Worm (Caenorhabditis elegans) whole organism, young adult: ENCODE measurements around the gene cyp-14A3.

Experiments
- B0261.1 ChIP-seq: sonication (generic microtip); optimal IDR thresholded peaks from 2 replicates; lab custom pipeline; 2016; ENCODE audit warnings: mild to moderate bottlenecking, missing genetic modification characterization, moderate library complexity, missing compliant biosample characterization
- B0336.3 ChIP-seq: fragments of 200-800 bp; sonication (Bioruptor generic); IDR thresholded peaks from 2 replicates; pipeline ENCODE4 v1.3.6; 2022; ENCODE audit warnings: missing genetic modification characterization, missing compliant biosample characterization
- C06A6.2 ChIP-seq: fragments of 200-800 bp; sonication (Bioruptor generic); conservative IDR thresholded peaks from 2 replicates; pipeline ENCODE4 v1.3.6; 2022; ENCODE audit warnings: missing genetic modification characterization, missing compliant biosample characterization
- C17E4.6 ChIP-seq: fragments of 200-800 bp; sonication (Bioruptor generic); IDR thresholded peaks from 2 replicates; pipeline ENCODE4 v1.3.6; 2022; ENCODE audit warnings: missing genetic modification reagents, missing genetic modification characterization, missing compliant biosample characterization
- F10E7.11 ChIP-seq: sonication (generic microtip); optimal IDR thresholded peaks from 2 replicates; lab custom pipeline; 2017; ENCODE audit warnings: mild to moderate bottlenecking, missing genetic modification characterization, moderate library complexity, missing compliant biosample characterization
- F23B12.7 ChIP-seq: sonication (generic microtip); optimal IDR thresholded peaks from 2 replicates; lab custom pipeline; 2017; ENCODE audit warnings: missing genetic modification characterization, mild to moderate bottlenecking, missing compliant biosample characterization, antibody characterized with exemption, moderate library complexity; ENCODE audit not compliant: insufficient read depth
- F49E8.2 ChIP-seq: sonication (generic microtip); optimal IDR thresholded peaks from 3 replicates; lab custom pipeline; 2017; ENCODE audit warnings: missing genetic modification characterization, mild to moderate bottlenecking, missing compliant biosample characterization, antibody characterized with exemption, moderate library complexity; ENCODE audit not compliant: insufficient read depth
- F57A8.1 ChIP-seq: fragments of 200-800 bp; sonication (Bioruptor generic); optimal IDR thresholded peaks from 2 replicates; lab custom pipeline; 2018; ENCODE audit warnings: mild to moderate bottlenecking, missing genetic modification characterization, moderate library complexity, missing compliant biosample characterization
- K12H6.12 ChIP-seq: fragments of 200-800 bp; sonication (Bioruptor generic); optimal IDR thresholded peaks from 2 replicates; lab custom pipeline; 2018; ENCODE audit warnings: mild to moderate bottlenecking, missing genetic modification characterization, missing compliant biosample characterization
- Y53G8AR.9 ChIP-seq: fragments of 200-800 bp; sonication (Bioruptor generic); conservative IDR thresholded peaks from 2 replicates; pipeline ENCODE4 v1.3.6; 2022; ENCODE audit warnings: missing genetic modification reagents, missing genetic modification characterization, missing compliant biosample characterization
- Y67H2A.10 ChIP-seq: fragments of 200-800 bp; sonication (Bioruptor generic); conservative IDR thresholded peaks from 2 replicates; pipeline ENCODE4 v1.3.6; 2022; ENCODE audit warnings: missing genetic modification reagents, missing genetic modification characterization, missing compliant biosample characterization
- Y79H2A.3 ChIP-seq: fragments of 200-800 bp; sonication (Bioruptor generic); conservative IDR thresholded peaks from 2 replicates; pipeline ENCODE4 v1.3.6; 2022; ENCODE audit warnings: missing genetic modification reagents, missing genetic modification characterization, missing compliant biosample characterization
- ccch-3 ChIP-seq: fragments of 200-800 bp; sonication (Bioruptor generic); optimal IDR thresholded peaks from 2 replicates; lab custom pipeline; 2018; ENCODE audit warnings: mild to moderate bottlenecking, missing genetic modification characterization, missing compliant biosample characterization
- cebp-2 ChIP-seq: fragments of 200-800 bp; sonication (Bioruptor generic); IDR thresholded peaks from 2 replicates; pipeline ENCODE4 v1.3.6; 2022; ENCODE audit warnings: missing genetic modification characterization, missing compliant biosample characterization
- ceh-40 ChIP-seq: fragments of 200-800 bp; sonication (Bioruptor generic); IDR thresholded peaks from 2 replicates; pipeline ENCODE4 v1.3.6; 2022; ENCODE audit warnings: missing genetic modification characterization, missing compliant biosample characterization
- ceh-58 ChIP-seq: fragments of 200-800 bp; sonication (Bioruptor generic); IDR thresholded peaks from 2 replicates; pipeline ENCODE4 v1.3.6; 2022; ENCODE audit warnings: missing genetic modification characterization, missing compliant biosample characterization
- dox-1 ChIP-seq: fragments of 200-800 bp; sonication (Bioruptor generic); IDR thresholded peaks from 2 replicates; pipeline ENCODE4 v1.3.6; 2022; ENCODE audit warnings: missing genetic modification reagents, missing genetic modification characterization, missing compliant biosample characterization
- dpl-1 ChIP-seq: fragments of 150-350 bp; optimal IDR thresholded peaks from 2 replicates; lab custom pipeline; 2014; ENCODE audit warnings: missing biosample characterization, missing genetic modification reagents, missing genetic modification characterization
- efl-1 ChIP-seq: fragments of 150-350 bp; optimal IDR thresholded peaks from 2 replicates; lab custom pipeline; 2014; ENCODE audit warnings: missing biosample characterization, missing genetic modification reagents, missing genetic modification characterization
- egrh-3 ChIP-seq: fragments of 200-800 bp; sonication (Bioruptor generic); IDR thresholded peaks from 2 replicates; pipeline ENCODE4 v1.3.6; 2022; ENCODE audit warnings: missing genetic modification reagents, missing genetic modification characterization, missing compliant biosample characterization
- gei-17 ChIP-seq: fragments of 200-800 bp; sonication (Bioruptor generic); optimal IDR thresholded peaks from 2 replicates; lab custom pipeline; 2018; ENCODE audit warnings: mild to moderate bottlenecking, missing genetic modification characterization, missing compliant biosample characterization
- hlh-12 ChIP-seq: sonication (generic microtip); optimal IDR thresholded peaks from 2 replicates; lab custom pipeline; 2016; ENCODE audit warnings: missing genetic modification characterization, missing compliant biosample characterization
- hmg-20 ChIP-seq: fragments of 200-800 bp; sonication (Bioruptor generic); IDR thresholded peaks from 2 replicates; pipeline ENCODE4 v1.3.6; 2022; ENCODE audit warnings: missing genetic modification reagents, missing genetic modification characterization, missing compliant biosample characterization
- hsf-1 ChIP-seq: fragments of 200-800 bp; sonication (Bioruptor generic); IDR thresholded peaks from 2 replicates; pipeline ENCODE4 v1.3.6; 2022; ENCODE audit warnings: missing genetic modification reagents, missing genetic modification characterization, missing compliant biosample characterization
- lin-40 ChIP-seq: sonication (generic microtip); optimal IDR thresholded peaks from 2 replicates; lab custom pipeline; 2016; ENCODE audit warnings: missing genetic modification characterization, mild to moderate bottlenecking, missing compliant biosample characterization, missing genotype, missing genetic modification reagents
- madf-3 ChIP-seq: fragments of 200-800 bp; sonication (Bioruptor generic); IDR thresholded peaks from 2 replicates; pipeline ENCODE4 v1.3.6; 2022; ENCODE audit warnings: missing genetic modification reagents, missing genetic modification characterization, missing compliant biosample characterization
- madf-8 ChIP-seq: fragments of 200-800 bp; sonication (Bioruptor generic); conservative IDR thresholded peaks from 2 replicates; pipeline ENCODE4 v1.3.6; 2022; ENCODE audit warnings: missing genetic modification reagents, missing genetic modification characterization, missing compliant biosample characterization
- mel-28 ChIP-seq: sonication (generic microtip); optimal IDR thresholded peaks from 2 replicates; lab custom pipeline; 2016; ENCODE audit warnings: borderline replicate concordance, mild to moderate bottlenecking, missing genetic modification characterization, missing compliant biosample characterization
- mxl-1 ChIP-seq: sonication (generic microtip); optimal IDR thresholded peaks from 2 replicates; lab custom pipeline; 2016; ENCODE audit warnings: missing genetic modification characterization, missing compliant biosample characterization
- nfya-2 ChIP-seq: fragments of 200-800 bp; sonication (Bioruptor generic); IDR thresholded peaks from 2 replicates; pipeline ENCODE4 v1.3.6; 2022; ENCODE audit warnings: missing genetic modification reagents, missing genetic modification characterization, missing compliant biosample characterization
- nfyb-1 ChIP-seq: fragments of 200-800 bp; sonication (Bioruptor generic); IDR thresholded peaks from 2 replicates; pipeline ENCODE4 v1.3.6; 2022; ENCODE audit warnings: missing genetic modification reagents, missing genetic modification characterization, missing compliant biosample characterization
- nhr-80 ChIP-seq: sonication (generic microtip); optimal IDR thresholded peaks from 2 replicates; lab custom pipeline; 2016; ENCODE audit warnings: missing genetic modification characterization, missing compliant biosample characterization
- pbrm-1 ChIP-seq: fragments of 200-800 bp; sonication (Bioruptor generic); IDR thresholded peaks from 2 replicates; pipeline ENCODE4 v1.3.6; 2022; ENCODE audit warnings: missing genetic modification reagents, missing genetic modification characterization, missing compliant biosample characterization
- rec-8 ChIP-seq, 2 experiments: sonication (generic microtip); optimal IDR thresholded peaks; 2 replicates each; lab custom pipeline; 2016; ENCODE audit warnings: mild to moderate bottlenecking in 2 of 2, missing genetic modification characterization in 2 of 2, missing genetic modification reagents in 2 of 2, missing genotype in 2 of 2, missing biosample characterization in 1 of 2, missing compliant biosample characterization in 1 of 2, moderate library complexity in 1 of 2
- sea-2 ChIP-seq: fragments of 200-800 bp; sonication (Bioruptor generic); IDR thresholded peaks from 2 replicates; pipeline ENCODE4 v1.3.6; 2022; ENCODE audit warnings: missing genetic modification characterization, missing compliant biosample characterization
- snpc-1.3 ChIP-seq: sonication (generic microtip); optimal IDR thresholded peaks from 2 replicates; lab custom pipeline; 2017; ENCODE audit warnings: missing genetic modification characterization, mild to moderate bottlenecking, missing compliant biosample characterization, antibody characterized with exemption, moderate library complexity, missing genotype, missing genetic modification reagents; ENCODE audit not compliant: insufficient read depth
- snpc-3.4 ChIP-seq: sonication (generic microtip); optimal IDR thresholded peaks from 2 replicates; lab custom pipeline; 2017; ENCODE audit warnings: missing genetic modification characterization, mild to moderate bottlenecking, missing compliant biosample characterization, antibody characterized with exemption, moderate library complexity, missing genotype, missing genetic modification reagents
- somi-1 ChIP-seq: fragments of 200-800 bp; sonication (Bioruptor generic); optimal IDR thresholded peaks from 2 replicates; lab custom pipeline; 2018; ENCODE audit warnings: mild to moderate bottlenecking, missing genetic modification characterization, missing compliant biosample characterization
- sptf-2 ChIP-seq: fragments of 200-800 bp; sonication (Bioruptor generic); optimal IDR thresholded peaks from 2 replicates; lab custom pipeline; 2018; ENCODE audit warnings: mild to moderate bottlenecking, missing genetic modification characterization, missing compliant biosample characterization
- tlf-1 ChIP-seq: fragments of 200-800 bp; sonication (Bioruptor generic); optimal IDR thresholded peaks from 2 replicates; lab custom pipeline; 2018; ENCODE audit warnings: mild to moderate bottlenecking, missing genetic modification characterization, missing compliant biosample characterization
- unc-62 ChIP-seq: fragments of 150-350 bp; optimal IDR thresholded peaks from 2 replicates; lab custom pipeline; 2014; ENCODE audit warnings: missing biosample characterization, missing genetic modification reagents, missing genetic modification characterization
- xnd-1 ChIP-seq: sonication (generic microtip); optimal IDR thresholded peaks from 2 replicates; lab custom pipeline; 2016; ENCODE audit warnings: missing genotype, missing genetic modification reagents, missing genetic modification characterization, missing compliant biosample characterization
- zim-3 ChIP-seq: sonication (generic microtip); optimal IDR thresholded peaks from 2 replicates; lab custom pipeline; 2017; ENCODE audit warnings: mild to moderate bottlenecking, missing genetic modification characterization, moderate library complexity, missing compliant biosample characterization

The cyp-14A3 gene

ce11 chrX:13225111-13225905, 48.7 kb downstream of the cyp-14A3 start:
- TF ChIP-seq cebp-2 (no peak), Y79H2A.3 (GFP tag; lab: Robert Waterston, UW) (no peak), F57A8.1 (GFP tag; lab: Kevin White, UChicago) (no peak), K12H6.12 (tag; lab: Kevin White, UChicago) (no peak), C06A6.2 (GFP tag; lab: Robert Waterston, UW) (no peak), unc-62 (GFP tag; lab: Kevin White, UChicago) (peak; percentile 29), madf-3 (GFP tag; lab: Robert Waterston, UW) (peak; percentile 78; the same call in 1 of the 2 replicates), nhr-80 (tag; lab: Kevin White, UChicago) (peak; percentile 67), hsf-1 (GFP tag; lab: Robert Waterston, UW) (0 out of 2 replicates have a peak, but pooled peaks have one; percentile 11), lin-40 (peak; percentile 9), hlh-12 (tag; lab: Kevin White, UChicago) (no peak), mxl-1 (tag; lab: Kevin White, UChicago) (no peak), B0336.3 (GFP tag; lab: Robert Waterston, UW) (no peak)
- TF ChIP-seq, all 124 proteins: peak for 5

DNA sequence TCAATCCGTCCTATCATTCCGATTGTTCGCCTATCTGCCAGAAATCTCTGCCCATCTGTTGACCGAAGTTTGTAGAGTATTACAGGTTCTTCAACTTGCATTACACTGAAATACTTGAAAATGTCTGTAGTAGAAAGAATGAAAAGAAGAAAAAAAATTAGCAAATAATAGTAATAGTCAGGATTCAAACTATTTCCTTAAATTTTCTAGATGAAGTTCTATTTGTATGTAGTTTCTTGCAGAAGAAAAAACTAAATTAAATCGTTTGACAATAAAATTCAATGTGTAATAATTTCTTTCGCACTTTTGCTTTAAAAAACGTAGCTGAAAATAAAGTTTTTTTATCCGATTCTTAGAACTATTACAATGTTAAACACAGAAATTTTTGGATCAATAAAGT, 49.4 kb downstream of the cyp-14A3 start, which contains the start of gene skr-19:
Gene skr-19 (minus strand): TSS at position 101 of the 400 bp plus-strand sequence.
- no peak for TF ChIP-seq C06A6.2 (GFP tag; lab: Robert Waterston, UW)
- TF ChIP-seq hmg-20, result no peak
- TF ChIP-seq madf-8 (GFP tag; lab: Robert Waterston, UW), result no peak
- TF ChIP-seq C17E4.6 (GFP tag; lab: Robert Waterston, UW), result no peak
- no peak for TF ChIP-seq dpl-1 (GFP tag; lab: Kevin White, UChicago)
- no peak for TF ChIP-seq Y53G8AR.9 (GFP tag; lab: Robert Waterston, UW)
- no peak for TF ChIP-seq zim-3
- TF ChIP-seq egrh-3 (GFP tag; lab: Robert Waterston, UW), result no peak
- no peak for TF ChIP-seq nfya-2
- no peak for TF ChIP-seq F10E7.11
- TF ChIP-seq K12H6.12 (tag; lab: Kevin White, UChicago), result no peak
- TF ChIP-seq tlf-1 (GFP tag; lab: Kevin White, UChicago), result no peak
- no peak for TF ChIP-seq F49E8.2
- no peak for TF ChIP-seq snpc-1.3
- TF ChIP-seq ceh-58, result no peak

- TF ChIP-seq B0261.1 (tag; lab: Kevin White, UChicago) (no peak), snpc-3.4 (tag; lab: Kevin White, UChicago) (no peak), dox-1 (GFP tag; lab: Robert Waterston, UW) (no peak), madf-8 (GFP tag; lab: Robert Waterston, UW) (no peak), rec-8 (tag; optimal IDR thresholded peaks at IDR 0.05; lab: Kevin White, UChicago) (no peak), ccch-3 (no peak), ceh-40 (GFP tag; lab: Robert Waterston, UW) (no peak), sea-2 (no peak), unc-62 (GFP tag; lab: Kevin White, UChicago) (no peak), xnd-1 (tag; lab: Kevin White, UChicago) (no peak), pbrm-1 (no peak), Y67H2A.10 (GFP tag; lab: Robert Waterston, UW) (no peak), somi-1 (no peak), sptf-2 (GFP tag; lab: Kevin White, UChicago) (no peak), F23B12.7 (tag; lab: Kevin White, UChicago) (no peak), mel-28 (tag; lab: Kevin White, UChicago) (no peak), efl-1 (GFP tag; lab: Kevin White, UChicago) (no peak), F57A8.1 (GFP tag; lab: Kevin White, UChicago) (no peak), nfyb-1 (GFP tag; lab: Robert Waterston, UW) (no peak), gei-17 (no peak)
These were observed 50.6 kb downstream of the cyp-14A3 start, which contains the start of gene skr-20 for ce11 chrX:13223437-13223836. Gene skr-20 (minus strand): TSS chrX:13223537.
